Fruit fly (Drosophila melanogaster) Kc167 (cell line): ENCODE measurements around the gene SerRS.

Experiments
- Myc ChIP-seq: fragments of >200 bp; optimal IDR thresholded peaks from 2 replicates; lab custom pipeline; 2017; ENCODE audit warnings: missing external identifiers
- Sin3A ChIP-seq: fragments of >200 bp; optimal IDR thresholded peaks from 2 replicates; lab custom pipeline; 2018; ENCODE audit warnings: missing external identifiers
- h ChIP-seq: fragments of >200 bp; optimal IDR thresholded peaks from 3 replicates; lab custom pipeline; 2018; ENCODE audit warnings: missing external identifiers
- insv ChIP-seq: fragments of >200 bp; optimal IDR thresholded peaks from 3 replicates; lab custom pipeline; 2018; ENCODE audit warnings: missing external identifiers
- psq ChIP-seq: fragments of >200 bp; optimal IDR thresholded peaks from 2 replicates; lab custom pipeline; 2017; ENCODE audit warnings: missing external identifiers
- ttk ChIP-seq: sonication (Bioruptor generic); optimal IDR thresholded peaks from 2 replicates; lab custom pipeline; 2017; ENCODE audit warnings: missing external identifiers

Gene SerRS

dm6 chr2L:3044660-3045504 lies 7.7 kb upstream of the SerRS start:
- TF ChIP-seq Sin3A (no peak), ttk (lab: Kevin White, UChicago) (no peak), Myc (lab: Kevin White, UChicago) (no peak), psq (lab: Kevin White, UChicago) (no peak), h (lab: Kevin White, UChicago) (no peak)

DNA sequence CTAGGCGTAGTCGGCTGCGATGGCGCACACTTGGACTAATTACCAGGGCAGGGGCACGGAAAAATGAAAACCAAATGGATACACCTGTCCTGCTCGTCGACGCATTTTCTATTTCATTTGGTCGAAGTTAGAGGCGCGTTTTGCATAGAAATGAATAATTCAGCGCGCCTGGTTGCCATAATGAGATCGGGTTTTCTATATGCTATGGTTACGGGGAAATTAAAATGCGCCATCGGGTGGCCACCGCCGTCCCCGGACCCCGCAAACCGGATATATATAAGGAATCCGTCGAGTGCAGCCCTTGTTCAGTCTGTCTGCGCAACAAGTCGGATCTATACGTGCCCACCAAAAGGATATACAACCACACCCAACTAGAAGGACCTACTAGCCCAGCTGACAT lies 6.4 kb upstream of the SerRS start, which contains the start of gene FASN2:
Gene FASN2 (plus strand): TSS at position 301 of the 400 bp plus-strand sequence.
- no peak for TF ChIP-seq Sin3A
- TF ChIP-seq insv (lab: Kevin White, UChicago) = no peak
- no peak for TF ChIP-seq ttk (lab: Kevin White, UChicago)
- TF ChIP-seq psq (lab: Kevin White, UChicago) = no peak

- no peak for TF ChIP-seq h (lab: Kevin White, UChicago)
- no peak for TF ChIP-seq insv (lab: Kevin White, UChicago)
- TF ChIP-seq ttk (lab: Kevin White, UChicago) = no peak
- TF ChIP-seq Myc (lab: Kevin White, UChicago) = no peak
- TF ChIP-seq psq (lab: Kevin White, UChicago) = no peak
- no peak for TF ChIP-seq Sin3A
Measured at dm6 chr2L:3041918-3042615, 4.9 kb upstream of the SerRS start, which contains the start of gene CG17261. CG17261 (plus strand) TSS chr2L:3042551.

DNA sequence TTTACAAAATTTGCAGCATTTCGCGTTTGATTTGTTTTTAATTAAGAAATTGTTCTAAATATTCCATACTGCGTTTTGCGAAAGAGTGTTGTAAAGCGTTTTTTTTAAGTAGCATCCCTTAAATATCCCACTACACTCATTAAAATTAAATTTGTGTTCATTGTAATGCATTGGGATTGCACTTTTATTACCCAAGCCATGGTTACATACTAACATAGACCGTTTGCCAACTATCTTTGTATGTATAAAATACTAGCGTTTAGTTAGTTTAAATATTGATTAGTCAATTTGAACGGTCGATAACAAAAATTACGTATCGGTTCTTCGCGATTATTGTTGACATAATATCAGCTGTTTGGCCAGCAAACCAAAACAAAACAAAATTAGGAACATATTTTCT lies 2.6 kb upstream of the SerRS start, which contains the start of the genes cnir and CG17221:
Gene cnir (minus strand): TSS at position 39 of the 400 bp plus-strand sequence.
Gene CG17221 (plus strand): TSS at position 203 of the 400 bp plus-strand sequence.
- TF ChIP-seq h (lab: Kevin White, UChicago) (no peak), insv (lab: Kevin White, UChicago) (no peak), psq (lab: Kevin White, UChicago) (no peak), Myc (lab: Kevin White, UChicago) (no peak), ttk (lab: Kevin White, UChicago) (no peak), Sin3A (no peak)

DNA sequence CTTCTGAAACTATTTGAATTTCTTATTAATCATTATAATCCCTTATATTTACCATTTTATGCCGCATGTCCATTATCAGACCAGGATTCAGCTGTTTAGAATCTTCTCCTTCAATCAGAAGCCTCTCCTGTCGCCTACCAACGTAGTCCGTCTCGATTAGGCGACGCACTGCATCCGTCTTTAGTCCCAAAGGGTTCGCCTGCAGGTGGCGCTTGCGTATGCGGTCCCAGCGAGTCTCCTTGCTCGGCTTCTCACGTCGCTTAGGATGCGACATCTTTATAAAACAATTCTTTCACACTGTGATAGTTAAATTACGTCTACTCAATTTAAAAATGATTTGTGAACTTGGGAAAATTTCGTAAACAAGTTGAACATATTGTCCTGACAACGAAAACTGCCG lies 2.2 kb downstream of the SerRS start, which contains the start of gene CG17258:
Gene CG17258 (minus strand): TSS at position 380 of the 400 bp plus-strand sequence.
- no peak for TF ChIP-seq ttk (lab: Kevin White, UChicago)
- no peak for TF ChIP-seq insv (lab: Kevin White, UChicago)
- TF ChIP-seq Sin3A = no peak
- TF ChIP-seq psq (lab: Kevin White, UChicago) = no peak
- no peak for TF ChIP-seq Myc (lab: Kevin White, UChicago)
- TF ChIP-seq h (lab: Kevin White, UChicago) = no peak

DNA sequence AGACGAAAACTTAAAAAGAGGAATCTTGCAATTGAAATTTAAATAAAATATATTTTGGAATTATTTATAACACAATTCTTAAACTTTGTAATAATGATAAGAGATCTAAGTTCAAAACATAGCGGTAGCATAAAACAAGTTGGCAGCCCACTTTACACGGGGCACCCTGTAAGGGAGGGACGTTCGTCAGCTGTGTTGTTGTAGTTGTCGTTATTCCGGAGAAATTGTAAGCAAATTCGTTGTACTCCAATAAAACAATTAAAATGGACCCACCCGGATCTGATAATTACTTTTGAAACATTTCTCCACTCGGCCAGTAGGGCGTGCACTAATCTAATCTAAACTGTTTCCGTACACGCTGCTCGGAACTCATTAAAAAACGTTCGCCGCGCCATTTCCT lies 6.9 kb downstream of the SerRS start, which contains the start of gene GABPI:
Gene GABPI (plus strand): TSS at position 190 of the 400 bp plus-strand sequence.
- TF ChIP-seq psq (lab: Kevin White, UChicago) (no peak), Myc (lab: Kevin White, UChicago) (no peak), ttk (lab: Kevin White, UChicago) (no peak)

DNA sequence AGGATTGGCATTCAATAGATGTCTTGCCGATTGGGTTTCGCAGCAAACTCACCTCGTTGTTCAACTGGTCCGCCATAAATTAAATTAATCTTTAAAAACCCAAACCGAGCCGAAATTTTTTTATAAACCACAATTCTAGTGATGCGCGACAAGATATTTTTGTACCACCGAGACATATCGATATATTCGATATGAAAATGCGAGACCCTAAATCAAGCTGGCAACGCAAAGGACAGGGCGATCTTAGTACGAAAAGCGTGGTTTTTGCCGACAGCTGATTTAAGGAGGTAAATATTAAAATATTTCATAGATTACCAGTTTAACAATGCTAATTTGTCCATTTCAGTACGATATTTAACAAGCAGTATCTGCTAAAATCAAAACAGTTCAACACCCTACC lies 8.2 kb downstream of the SerRS start, which contains the start of the genes Sf3b2 and CG17219:
Gene Sf3b2 (minus strand): TSS at position 157 of the 400 bp plus-strand sequence.
Gene CG17219 (plus strand): TSS at position 242 of the 400 bp plus-strand sequence.
- TF ChIP-seq Sin3A (no peak), Myc (lab: Kevin White, UChicago) (no peak), h (lab: Kevin White, UChicago) (no peak), psq (lab: Kevin White, UChicago) (no peak), insv (lab: Kevin White, UChicago) (no peak), ttk (lab: Kevin White, UChicago) (no peak)

DNA sequence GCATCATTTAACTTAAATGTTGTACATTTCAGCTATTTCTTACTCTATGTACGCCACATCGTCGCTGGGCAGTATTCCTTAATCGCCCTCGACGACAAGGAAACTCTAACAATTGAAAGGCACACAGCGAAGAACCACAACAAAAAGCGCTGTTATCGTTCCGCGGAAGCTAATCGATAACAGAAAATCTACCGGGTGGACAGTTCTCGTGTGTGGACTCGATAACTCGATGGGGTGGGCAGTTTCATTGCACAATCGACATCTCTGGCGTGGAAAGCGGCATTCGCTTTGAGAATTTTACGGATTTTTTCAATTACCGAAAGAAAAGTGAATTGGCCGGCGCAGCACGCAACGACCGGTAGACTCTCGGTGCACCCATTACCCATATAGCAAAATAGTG lies 14.2 kb downstream of the SerRS start, which contains the start of the genes alpha4GT1 and Prp40:
Gene alpha4GT1 (minus strand): TSS at position 156 of the 400 bp plus-strand sequence.
Gene Prp40 (plus strand): TSS at position 241 of the 400 bp plus-strand sequence.
- TF ChIP-seq insv (lab: Kevin White, UChicago) (no peak), Myc (lab: Kevin White, UChicago) (no peak), h (lab: Kevin White, UChicago) (no peak), Sin3A (no peak)

DNA sequence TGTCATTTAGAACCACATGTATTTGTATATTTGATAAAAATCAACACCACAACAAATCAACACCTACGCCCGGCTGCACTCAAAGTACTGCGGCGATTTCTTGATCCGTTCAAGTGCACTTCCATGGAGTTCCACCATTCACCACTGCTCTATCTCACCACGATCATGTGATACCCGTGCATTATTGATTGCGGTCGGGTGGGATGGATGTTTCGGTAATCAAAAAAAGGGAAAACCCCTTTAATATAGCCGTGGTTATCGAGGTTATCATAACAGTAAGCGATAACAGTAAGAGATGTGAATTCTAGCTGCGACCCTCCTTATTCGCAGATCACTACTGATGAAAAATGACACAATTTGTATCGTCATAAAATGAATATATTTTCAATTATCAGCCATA lies 19.0 kb downstream of the SerRS start, which contains the start of the genes CG17224 and CG17264:
Gene CG17224 (minus strand): TSS at position 97 of the 400 bp plus-strand sequence.
Gene CG17264 (plus strand): TSS at position 297 of the 400 bp plus-strand sequence.
- TF ChIP-seq Myc (lab: Kevin White, UChicago) (no peak), insv (lab: Kevin White, UChicago) (no peak), Sin3A (no peak), psq (lab: Kevin White, UChicago) (no peak), h (lab: Kevin White, UChicago) (no peak), ttk (lab: Kevin White, UChicago) (no peak)

DNA sequence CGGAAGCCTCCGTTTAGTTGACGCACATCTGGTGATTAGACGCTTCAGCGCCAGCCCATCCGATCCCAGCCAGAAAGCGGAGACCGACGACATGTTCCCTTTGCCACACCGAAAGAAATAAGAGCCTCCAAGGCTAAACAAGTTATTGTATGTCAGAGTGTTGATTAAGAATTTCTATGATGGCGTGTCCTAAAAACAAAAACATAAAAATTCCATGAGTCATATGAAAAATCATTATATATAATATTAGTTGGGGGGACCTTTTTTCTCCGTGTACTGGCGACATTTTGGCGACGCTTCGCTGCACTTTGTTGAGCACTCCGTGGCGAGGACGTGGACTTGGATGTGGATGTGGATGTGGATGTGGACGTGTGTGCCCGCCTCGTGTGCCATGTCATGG lies 24.4 kb downstream of the SerRS start:
- no peak for TF ChIP-seq h (lab: Kevin White, UChicago)
- no peak for TF ChIP-seq Myc (lab: Kevin White, UChicago)
- no peak for TF ChIP-seq ttk (lab: Kevin White, UChicago)
- no peak for TF ChIP-seq Sin3A
- no peak for TF ChIP-seq psq (lab: Kevin White, UChicago)
- no peak for TF ChIP-seq insv (lab: Kevin White, UChicago)

- TF ChIP-seq ttk (lab: Kevin White, UChicago) = no peak
Measured at dm6 chr2L:3011484-3011883, 25.7 kb downstream of the SerRS start.
